Fruit fly (Drosophila melanogaster): ENCODE data around the gene CG14710.

- TF ChIP-seq Ets98B (GFP tag; IDR thresholded peaks at IDR 0.05) (peak; percentile 61; the same call in 1 of the 2 replicates), EcR (GFP tag; optimal IDR thresholded peaks at IDR 0.05) (peak; percentile 42), Pif1A (GFP tag; optimal IDR thresholded peaks at IDR 0.05) (no peak), CG34367 (tag; optimal IDR thresholded peaks at IDR 0.05) (no peak)
These were observed at the start of gene CG14710, which contains the start of gene Jupiter for dm6 chr3R:11619709-11620409.

Data from whole organism, pupa.